Fruit fly (Drosophila melanogaster): Measurements from ENCODE around the gene Gr66a.

Gene Gr66a

dm6 chr3L:8315141-8315816, 8.5 kb upstream of the Gr66a start, which contains the start of gene Cpsf6:
Gene Cpsf6 (minus strand): TSS chr3L:8315502.
- peak; percentile 62 for TF ChIP-seq Met (GFP tag; optimal IDR thresholded peaks at IDR 0.05)
- TF ChIP-seq cyc (GFP tag; optimal IDR thresholded peaks at IDR 0.05): peak; percentile 14
- TF ChIP-seq acj6 (GFP tag; optimal IDR thresholded peaks at IDR 0.05): peak; percentile 44
- peak; percentile 42 for TF ChIP-seq CG31627 (GFP tag; optimal IDR thresholded peaks at IDR 0.05)
- TF ChIP-seq esn (GFP tag; optimal IDR thresholded peaks at IDR 0.05): peak; percentile 48
- TF ChIP-seq Eip75B (GFP tag; optimal IDR thresholded peaks at IDR 0.05): peak; percentile 34
- peak; percentile 55 for TF ChIP-seq pdm3 (GFP tag; optimal IDR thresholded peaks at IDR 0.05)
- TF ChIP-seq Sox102F (GFP tag; optimal IDR thresholded peaks at IDR 0.05): peak; percentile 36
- peak; percentile 61 for TF ChIP-seq svp (GFP tag)
- TF ChIP-seq CG34406 (GFP tag; optimal IDR thresholded peaks at IDR 0.05): no peak
- TF ChIP-seq fd85E (GFP tag; optimal IDR thresholded peaks at IDR 0.05): no peak
- peak; percentile 41 for TF ChIP-seq lz (GFP tag; optimal IDR thresholded peaks at IDR 0.05)
- TF ChIP-seq OdsH (GFP tag; optimal IDR thresholded peaks at IDR 0.05): peak; percentile 47
- peak; percentile 16 for TF ChIP-seq CG9139 (GFP tag; optimal IDR thresholded peaks at IDR 0.05)
- TF ChIP-seq CG6854 (GFP tag; optimal IDR thresholded peaks at IDR 0.05): peak; percentile 66
- no peak for TF ChIP-seq net (GFP tag; optimal IDR thresholded peaks at IDR 0.05)
- no peak for TF ChIP-seq CG15336 (GFP tag; IDR thresholded peaks at IDR 0.05)
- TF ChIP-seq CG6808 (GFP tag; optimal IDR thresholded peaks at IDR 0.05): peak; percentile 8
- TF ChIP-seq salr (GFP tag; optimal IDR thresholded peaks at IDR 0.05): peak in 1 of 2 experiments; percentile 24
- no peak for TF ChIP-seq CG11762 (GFP tag; optimal IDR thresholded peaks at IDR 0.05; ENCODE audit: insufficient read depth)
- no peak; the same call in 2 of the 3 replicates for TF ChIP-seq CG6163 (GFP tag; IDR thresholded peaks at IDR 0.05)
- peak; percentile 48 for TF ChIP-seq Hr39 (GFP tag; optimal IDR thresholded peaks at IDR 0.05)
- TF ChIP-seq CG3032 (tag; optimal IDR thresholded peaks at IDR 0.05): peak; percentile 57
- no peak for TF ChIP-seq spab (GFP tag; optimal IDR thresholded peaks at IDR 0.05)
- 0 out of 3 replicates have a peak, but pooled peaks have one; percentile 27 for TF ChIP-seq CG8119 (GFP tag; IDR thresholded peaks at IDR 0.05)
- peak; percentile 49; the same call in 1 of the 2 replicates for TF ChIP-seq Gug (GFP tag; IDR thresholded peaks at IDR 0.05)
- TF ChIP-seq Hr38 (GFP tag; optimal IDR thresholded peaks at IDR 0.05): no peak
- peak; percentile 40 for TF ChIP-seq CG3919 (GFP tag; optimal IDR thresholded peaks at IDR 0.05)
- peak; percentile 51 for TF ChIP-seq Sox14 (GFP tag; optimal IDR thresholded peaks at IDR 0.05)
- peak; percentile 14 for TF ChIP-seq Eip93F (GFP tag; optimal IDR thresholded peaks at IDR 0.05)
- peak; percentile 61 for TF ChIP-seq Hr4 (GFP tag; optimal IDR thresholded peaks at IDR 0.05)
- peak; percentile 5 for TF ChIP-seq topi (GFP tag; optimal IDR thresholded peaks at IDR 0.05)
- no peak for TF ChIP-seq fd59A (GFP tag; optimal IDR thresholded peaks at IDR 0.05)
- no peak for TF ChIP-seq Sox15 (GFP tag; optimal IDR thresholded peaks at IDR 0.05)
- TF ChIP-seq CG10631 (GFP tag; optimal IDR thresholded peaks at IDR 0.05): peak; percentile 47
- peak; percentile 45 for TF ChIP-seq Smox (GFP tag; optimal IDR thresholded peaks at IDR 0.05)
- TF ChIP-seq CG11294 (GFP tag; IDR thresholded peaks at IDR 0.05): no peak
- TF ChIP-seq Ets21C (GFP tag; optimal IDR thresholded peaks at IDR 0.05): peak; percentile 30
- no peak for TF ChIP-seq CG16779 (tag; optimal IDR thresholded peaks at IDR 0.05)
- TF ChIP-seq CG6792 (GFP tag; optimal IDR thresholded peaks at IDR 0.05): peak; percentile 15
- TF ChIP-seq Eip78C (GFP tag): peak; percentile 74
- peak; percentile 10 for TF ChIP-seq achi (GFP tag; optimal IDR thresholded peaks at IDR 0.05)
- peak; percentile 16 for TF ChIP-seq CG32006 (GFP tag; optimal IDR thresholded peaks at IDR 0.05)
- TF ChIP-seq ss (GFP tag; optimal IDR thresholded peaks at IDR 0.05): peak; percentile 46 to 58
- peak; percentile 21; the same call in 1 of the 3 replicates for TF ChIP-seq eg (GFP tag; IDR thresholded peaks at IDR 0.05)
- TF ChIP-seq CG4318 (GFP tag; optimal IDR thresholded peaks at IDR 0.05): no peak
- TF ChIP-seq CG1621 (tag; optimal IDR thresholded peaks at IDR 0.05): no peak
- TF ChIP-seq CG10669 (GFP tag; optimal IDR thresholded peaks at IDR 0.05): no peak
- TF ChIP-seq Lpt (GFP tag; optimal IDR thresholded peaks at IDR 0.05): no peak
- peak; percentile 7 for TF ChIP-seq CG11902 (GFP tag; optimal IDR thresholded peaks at IDR 0.05)
- TF ChIP-seq Ets96B (tag; optimal IDR thresholded peaks at IDR 0.05): peak; percentile 26

All from whole organism, prepupa.